Worm (Caenorhabditis elegans): ENCODE measurements around the gene K09C4.5.

DNA sequence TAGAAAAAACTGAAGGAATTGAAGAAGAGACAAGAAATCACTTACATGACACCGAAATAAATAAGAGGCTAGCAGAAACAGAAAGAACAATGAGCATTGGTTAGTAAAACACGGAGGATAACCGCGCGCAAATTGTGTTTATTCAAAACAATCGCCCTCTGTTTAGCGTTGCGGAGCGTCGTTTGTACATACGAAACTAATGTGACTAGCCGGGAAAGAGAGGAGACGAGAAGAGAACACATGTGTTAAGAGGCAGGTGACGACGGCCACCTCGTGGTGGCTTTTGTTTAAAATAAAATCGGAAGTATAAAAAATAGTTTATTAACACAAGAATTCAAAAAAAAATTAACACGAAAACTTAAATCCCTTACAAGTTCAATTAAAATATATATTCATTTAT, 36.6 kb upstream of the K09C4.5 start, which contains the start of gene F40F4.7:
- TF ChIP-seq nfya-1 (tag; optimal IDR thresholded peaks at IDR 0.05) = peak; percentile 54
- no peak for TF ChIP-seq fkh-10 (GFP tag; optimal IDR thresholded peaks at IDR 0.05)
- no peak for TF ChIP-seq syd-9 (tag; optimal IDR thresholded peaks at IDR 0.05)
- no peak for TF ChIP-seq pag-3 (tag; optimal IDR thresholded peaks at IDR 0.05; ENCODE audit: borderline replicate concordance)
- no peak for TF ChIP-seq ama-1 (optimal IDR thresholded peaks at IDR 0.05)
- no peak for TF ChIP-seq elt-2 (tag; optimal IDR thresholded peaks at IDR 0.05)
- TF ChIP-seq sox-2 (GFP tag; IDR thresholded peaks at IDR 0.05) = no peak
- TF ChIP-seq pha-4 (tag; optimal IDR thresholded peaks at IDR 0.05) = no peak
- no peak for TF ChIP-seq eyg-1 (tag; optimal IDR thresholded peaks at IDR 0.05)

Data from whole organism, late embryonic.